Worm (Caenorhabditis elegans) whole organism, L4 larva: ENCODE results near the gene F49H12.3.
A peak's percentile ranks its signal among the peaks of the same experiment; 100 is the strongest.

Experiments
- D1046.2 ChIP-seq: fragments of 200-800 bp; sonication (Bioruptor generic); IDR thresholded peaks from 2 replicates; pipeline ENCODE4 v1.3.6; 2022; ENCODE audit warnings: missing genetic modification characterization, missing compliant biosample characterization
- F10B5.3 ChIP-seq: sonication (generic microtip); optimal IDR thresholded peaks from 2 replicates; lab custom pipeline; 2016; ENCODE audit warnings: mild to moderate bottlenecking, missing genetic modification characterization, missing compliant biosample characterization
- F26F4.8 ChIP-seq: fragments of 200-800 bp; sonication (Bioruptor generic); conservative IDR thresholded peaks from 2 replicates; pipeline ENCODE4 v1.3.6; 2022; ENCODE audit warnings: missing genetic modification characterization, missing compliant biosample characterization
- T26A8.4 ChIP-seq: fragments of 200-800 bp; sonication (Bioruptor generic); IDR thresholded peaks from 2 replicates; pipeline ENCODE4 v1.3.6; 2022; ENCODE audit warnings: missing genetic modification characterization, missing compliant biosample characterization
- Y105C5A.15 ChIP-seq: fragments of 200-800 bp; sonication (Bioruptor generic); IDR thresholded peaks from 2 replicates; pipeline ENCODE4 v1.3.6; 2022; ENCODE audit warnings: missing genetic modification characterization, missing compliant biosample characterization
- Y75B8A.6 ChIP-seq: fragments of 200-800 bp; sonication (Bioruptor generic); IDR thresholded peaks from 2 replicates; pipeline ENCODE4 v1.3.6; 2022; ENCODE audit warnings: missing genetic modification reagents, missing genetic modification characterization, missing compliant biosample characterization
- ZK546.5 ChIP-seq, 2 experiments: sonication (generic microtip); optimal IDR thresholded peaks; 2 replicates each; lab custom pipeline; 2017; ENCODE audit warnings: missing biosample characterization in 2 of 2, missing genetic modification characterization in 2 of 2
- aha-1 ChIP-seq: fragments of 150-350 bp; peaks from one replicate; lab custom pipeline; 2014; ENCODE audit warnings: missing biosample characterization, missing genetic modification characterization
- ceh-44 ChIP-seq: fragments of 200-800 bp; sonication (Bioruptor generic); IDR thresholded peaks from 2 replicates; pipeline ENCODE4 v1.3.6; 2022; ENCODE audit warnings: missing genetic modification reagents, missing genetic modification characterization, missing compliant biosample characterization
- ceh-62 ChIP-seq: sonication (generic microtip); optimal IDR thresholded peaks from 2 replicates; lab custom pipeline; 2017; ENCODE audit warnings: missing biosample characterization, missing genetic modification characterization
- ceh-82 ChIP-seq: sonication (generic microtip); optimal IDR thresholded peaks from 2 replicates; lab custom pipeline; 2017; ENCODE audit warnings: missing biosample characterization, missing genetic modification characterization
- cey-2 ChIP-seq: sonication (generic microtip); optimal IDR thresholded peaks from 3 replicates; lab custom pipeline; 2017; ENCODE audit warnings: missing genetic modification characterization, mild to moderate bottlenecking, missing compliant biosample characterization, antibody characterized with exemption, borderline replicate concordance; ENCODE audit not compliant: insufficient read depth
- daf-16 ChIP-seq, 3 experiments: sonication (generic microtip); optimal IDR thresholded peaks; 2 replicates each; lab custom pipeline; 2016 to 2017; ENCODE audit warnings: missing genetic modification characterization in 3 of 3, missing genetic modification reagents in 3 of 3, mild to moderate bottlenecking in 2 of 3, missing compliant biosample characterization in 2 of 3, missing biosample characterization in 1 of 3, moderate library complexity in 1 of 3
- dmd-8 ChIP-seq: fragments of 200-800 bp; sonication (Bioruptor generic); IDR thresholded peaks from 2 replicates; pipeline ENCODE4 v1.3.6; 2022; ENCODE audit warnings: missing genetic modification characterization, missing compliant biosample characterization
- dmd-9 ChIP-seq: fragments of 200-800 bp; sonication (Bioruptor generic); IDR thresholded peaks from 2 replicates; pipeline ENCODE4 v1.3.6; 2022; ENCODE audit warnings: missing genetic modification reagents, missing genetic modification characterization, missing compliant biosample characterization
- dve-1 ChIP-seq: sonication (generic microtip); optimal IDR thresholded peaks from 2 replicates; lab custom pipeline; 2017; ENCODE audit warnings: antibody characterized with exemption, mild to moderate bottlenecking, missing genetic modification characterization, missing compliant biosample characterization; ENCODE audit not compliant: insufficient read depth
- fos-1 ChIP-seq: fragments of 150-350 bp; optimal IDR thresholded peaks from 2 replicates; lab custom pipeline; 2014; ENCODE audit warnings: missing biosample characterization, missing genetic modification characterization
- gei-8 ChIP-seq: fragments of 200-800 bp; sonication (Bioruptor generic); optimal IDR thresholded peaks from 2 replicates; lab custom pipeline; 2018; ENCODE audit warnings: mild to moderate bottlenecking, missing genetic modification characterization, missing compliant biosample characterization
- hlh-11 ChIP-seq: fragments of 200-800 bp; sonication (Bioruptor generic); optimal IDR thresholded peaks from 2 replicates; lab custom pipeline; 2018; ENCODE audit warnings: mild to moderate bottlenecking, missing genetic modification characterization, missing compliant biosample characterization
- hmg-1.1 ChIP-seq: fragments of 200-800 bp; sonication (Bioruptor generic); IDR thresholded peaks from 2 replicates; pipeline ENCODE4 v1.3.6; 2022; ENCODE audit warnings: missing genetic modification reagents, missing genetic modification characterization, missing compliant biosample characterization
- jun-1 ChIP-seq: fragments of 150-350 bp; optimal IDR thresholded peaks from 2 replicates; lab custom pipeline; 2014; ENCODE audit warnings: missing biosample characterization, missing genetic modification reagents, missing genetic modification characterization
- lin-15B ChIP-seq: fragments of 150-350 bp; sonication (generic microtip); optimal IDR thresholded peaks from 3 replicates; lab custom pipeline; 2014; ENCODE audit warnings: missing biosample characterization, missing genetic modification characterization
- madf-5 ChIP-seq, 2 experiments: fragments of 200-800 bp; sonication (Bioruptor generic); IDR thresholded peaks; 2 replicates each; pipeline ENCODE4 v1.3.6; 2022; ENCODE audit warnings: missing compliant biosample characterization in 2 of 2, missing genetic modification characterization in 2 of 2
- madf-9 ChIP-seq: fragments of 200-800 bp; sonication (Bioruptor generic); conservative IDR thresholded peaks from 2 replicates; pipeline ENCODE4 v1.3.6; 2022; ENCODE audit warnings: missing genetic modification reagents, missing genetic modification characterization, missing compliant biosample characterization
- mxl-3 ChIP-seq: fragments of 200-800 bp; sonication (Bioruptor generic); optimal IDR thresholded peaks from 2 replicates; lab custom pipeline; 2018; ENCODE audit warnings: mild to moderate bottlenecking, missing genetic modification characterization, missing compliant biosample characterization
- nhr-102 ChIP-seq: sonication (generic microtip); optimal IDR thresholded peaks from 2 replicates; lab custom pipeline; 2016; ENCODE audit warnings: mild to moderate bottlenecking, missing genetic modification characterization, moderate library complexity, missing compliant biosample characterization
- nhr-11 ChIP-seq: fragments of 150-350 bp; optimal IDR thresholded peaks from 2 replicates; lab custom pipeline; 2014; ENCODE audit warnings: missing biosample characterization, missing genetic modification characterization
- nhr-111 ChIP-seq: fragments of 200-800 bp; sonication (Bioruptor generic); optimal IDR thresholded peaks from 2 replicates; lab custom pipeline; 2018; ENCODE audit warnings: mild to moderate bottlenecking, missing genetic modification characterization, missing compliant biosample characterization
- nhr-41 ChIP-seq: fragments of 200-800 bp; sonication (Bioruptor generic); IDR thresholded peaks from 2 replicates; pipeline ENCODE4 v1.3.6; 2022; ENCODE audit warnings: missing genetic modification reagents, missing genetic modification characterization, missing compliant biosample characterization
- nhr-48 ChIP-seq: sonication (generic microtip); optimal IDR thresholded peaks from 2 replicates; lab custom pipeline; 2016; ENCODE audit warnings: mild to moderate bottlenecking, missing genetic modification characterization, missing compliant biosample characterization
- nhr-77 ChIP-seq: fragments of 150-350 bp; optimal IDR thresholded peaks from 2 replicates; lab custom pipeline; 2014; ENCODE audit warnings: missing biosample characterization, missing genetic modification characterization
- skn-1 ChIP-seq: fragments of 150-350 bp; optimal IDR thresholded peaks from 2 replicates; lab custom pipeline; 2014; ENCODE audit warnings: missing biosample characterization, missing genetic modification characterization
- snpc-4 ChIP-seq: fragments of 150-350 bp; optimal IDR thresholded peaks from 2 replicates; lab custom pipeline; 2014; ENCODE audit warnings: missing biosample characterization, missing genetic modification characterization
- spr-3 ChIP-seq: fragments of 200-800 bp; sonication (Bioruptor generic); optimal IDR thresholded peaks from 2 replicates; lab custom pipeline; 2018; ENCODE audit warnings: mild to moderate bottlenecking, missing genetic modification characterization, missing compliant biosample characterization
- tag-97 ChIP-seq: fragments of 200-800 bp; sonication (Bioruptor generic); IDR thresholded peaks from 2 replicates; pipeline ENCODE4 v1.3.6; 2022; ENCODE audit warnings: missing genetic modification characterization, missing compliant biosample characterization
- tra-1 ChIP-seq: fragments of 200-800 bp; sonication (Bioruptor generic); IDR thresholded peaks from 2 replicates; pipeline ENCODE4 v1.3.6; 2022; ENCODE audit warnings: missing genetic modification reagents, missing genetic modification characterization, missing compliant biosample characterization
- unc-39 ChIP-seq: sonication (generic microtip); optimal IDR thresholded peaks from 2 replicates; lab custom pipeline; 2017; ENCODE audit warnings: missing biosample characterization, missing genetic modification characterization
- unc-62 ChIP-seq, 3 experiments: fragments of 150-350 bp in 1 of 3; sonication (generic microtip); optimal IDR thresholded peaks in 2 of 3; peaks in 1 of 3; 1 replicate in 1 of 3; 2 replicates in 2 of 3; lab custom pipeline; 2014 to 2017; ENCODE audit warnings: missing biosample characterization in 3 of 3, missing genetic modification characterization in 3 of 3, missing genetic modification reagents in 3 of 3, missing genotype in 1 of 3
- zip-2 ChIP-seq: fragments of 150-350 bp; optimal IDR thresholded peaks from 2 replicates; lab custom pipeline; 2014; ENCODE audit warnings: missing biosample characterization, missing genetic modification characterization
- ztf-11 ChIP-seq: fragments of 150-350 bp; optimal IDR thresholded peaks from 2 replicates; lab custom pipeline; 2014; ENCODE audit warnings: missing biosample characterization, missing genetic modification characterization
- ztf-7 ChIP-seq: fragments of 150-350 bp; optimal IDR thresholded peaks from 2 replicates; lab custom pipeline; 2014; ENCODE audit warnings: missing biosample characterization, missing genetic modification characterization

Gene F49H12.3

DNA sequence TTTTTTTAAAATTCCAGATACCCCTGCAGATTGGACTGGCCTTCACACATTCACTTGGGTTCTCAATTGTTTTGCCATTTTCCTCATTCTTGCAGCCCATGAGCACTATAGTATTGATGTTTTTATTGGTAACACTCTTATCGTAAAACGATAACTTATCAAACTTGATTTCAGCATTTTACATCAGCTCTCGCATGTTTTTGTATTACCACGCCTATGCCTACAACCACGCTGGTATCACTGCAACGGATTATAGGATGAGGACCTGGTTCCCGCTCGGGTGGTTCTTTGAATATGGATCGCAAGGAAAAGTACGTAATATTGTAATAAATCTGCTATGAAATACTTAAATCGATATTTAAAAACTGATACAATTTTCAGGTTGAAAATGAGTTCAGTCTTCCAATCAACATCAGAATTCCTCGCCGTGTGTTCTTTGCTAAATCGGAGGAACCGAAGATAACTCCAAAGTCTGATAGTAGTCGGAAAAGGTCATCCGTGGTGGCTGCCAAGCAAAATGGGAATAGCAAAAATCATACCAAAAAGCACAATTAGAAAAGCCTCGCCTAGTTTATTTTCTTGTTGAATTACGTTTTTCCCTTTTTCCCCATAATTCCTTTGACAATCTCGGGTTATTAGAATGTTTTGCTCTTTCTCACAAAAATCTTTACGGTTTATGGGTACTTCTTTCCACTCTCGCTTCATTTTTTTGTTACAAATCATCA, 26.6 kb downstream of the F49H12.3 start:
- TF ChIP-seq aha-1 (tag; lab: Kevin White, UChicago) (peak; percentile 47), tag-97 (GFP tag; lab: Robert Waterston, UW) (no peak), nhr-41 (GFP tag; lab: Robert Waterston, UW) (no peak), T26A8.4 (GFP tag; lab: Robert Waterston, UW) (peak; percentile 73; the same call in 1 of the 2 replicates), daf-16 (GFP tag; optimal IDR thresholded peaks at IDR 0.05; lab: Kevin White, UChicago) (no peak), daf-16 (tag; optimal IDR thresholded peaks at IDR 0.05; lab: Kevin White, UChicago) (no peak), F26F4.8 (GFP tag; lab: Robert Waterston, UW) (no peak), mxl-3 (GFP tag; lab: Kevin White, UChicago) (no peak), nhr-48 (tag; lab: Kevin White, UChicago) (no peak), Y75B8A.6 (no peak), nhr-11 (tag; lab: Kevin White, UChicago) (no peak), unc-62 (GFP tag; optimal IDR thresholded peaks at IDR 0.05 in 1 of 2; lab: Kevin White, UChicago) (peak in 1 of 2 experiments; percentile 96), unc-62 (tag; optimal IDR thresholded peaks at IDR 0.05; lab: Kevin White, UChicago) (no peak), tra-1 (GFP tag; lab: Robert Waterston, UW) (no peak), jun-1 (tag; lab: Kevin White, UChicago) (no peak)

DNA sequence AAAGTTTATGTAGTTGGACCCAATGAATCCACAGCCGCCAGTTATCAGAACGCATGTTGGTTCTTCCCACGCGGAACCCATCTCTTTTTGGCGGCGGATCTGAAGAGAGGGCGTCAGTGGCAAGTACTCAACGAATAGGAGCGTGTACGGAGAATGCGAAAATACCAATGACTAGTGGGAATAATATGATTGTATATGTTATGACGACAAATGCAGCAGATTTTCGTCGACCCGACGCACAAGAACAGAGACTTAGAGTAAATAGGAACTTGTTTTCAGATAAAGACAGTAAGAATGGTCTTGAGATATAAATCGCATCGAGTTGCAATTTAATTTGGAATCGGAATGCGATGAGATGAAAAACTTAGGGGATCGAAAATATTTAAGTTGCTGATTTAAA, 28.8 kb downstream of the F49H12.3 start, which contains the start of gene bus-5:
bus-5 (minus strand) TSS at position 101 of the 400 bp plus-strand sequence.
- TF ChIP-seq unc-62 (GFP tag; optimal IDR thresholded peaks at IDR 0.05 in 1 of 2; lab: Kevin White, UChicago), result peak in 1 of 2 experiments; percentile 50
- TF ChIP-seq unc-62 (tag; optimal IDR thresholded peaks at IDR 0.05; lab: Kevin White, UChicago), result no peak
- no peak for TF ChIP-seq spr-3 (GFP tag; lab: Kevin White, UChicago)

- no peak for TF ChIP-seq ztf-7
- TF ChIP-seq aha-1 (tag; lab: Kevin White, UChicago), result peak; percentile 83
These were observed 30.0 kb downstream of the F49H12.3 start for ce11 chrX:2114171-2114570.

- TF ChIP-seq ceh-82 (tag; lab: Kevin White, UChicago) (no peak), nhr-41 (GFP tag; lab: Robert Waterston, UW) (no peak), ZK546.5 (tag; optimal IDR thresholded peaks at IDR 0.05; lab: Kevin White, UChicago) (no peak), lin-15B (tag; lab: Kevin White, UChicago) (no peak), zip-2 (tag; lab: Kevin White, UChicago) (no peak), madf-5 (GFP tag; IDR thresholded peaks at IDR 0.05; lab: Robert Waterston, UW) (no peak), unc-39 (tag; lab: Kevin White, UChicago) (no peak), gei-8 (GFP tag; lab: Kevin White, UChicago) (no peak), F10B5.3 (tag; lab: Kevin White, UChicago) (no peak), Y105C5A.15 (no peak), dmd-9 (GFP tag; lab: Robert Waterston, UW) (no peak), D1046.2 (GFP tag; lab: Robert Waterston, UW) (no peak), nhr-102 (tag; lab: Kevin White, UChicago) (no peak), dve-1 (no peak), tra-1 (GFP tag; lab: Robert Waterston, UW) (no peak), cey-2 (tag; lab: Kevin White, UChicago) (no peak), skn-1 (no peak), dmd-8 (GFP tag; lab: Robert Waterston, UW) (no peak), Y75B8A.6 (no peak), F26F4.8 (GFP tag; lab: Robert Waterston, UW) (no peak), hmg-1.1 (GFP tag; lab: Robert Waterston, UW) (no peak), nhr-111 (GFP tag; lab: Kevin White, UChicago) (no peak), aha-1 (tag; lab: Kevin White, UChicago) (peak; percentile 82), nhr-77 (no peak), T26A8.4 (GFP tag; lab: Robert Waterston, UW) (0 out of 2 replicates have a peak, but pooled peaks have one; percentile 35), ceh-44 (GFP tag; lab: Robert Waterston, UW) (no peak), nhr-48 (tag; lab: Kevin White, UChicago) (peak; percentile 61), snpc-4 (no peak), ceh-62 (tag; lab: Kevin White, UChicago) (no peak), madf-9 (no peak), fos-1 (tag; lab: Kevin White, UChicago) (no peak), hlh-11 (tag; lab: Kevin White, UChicago) (peak; percentile 68), ztf-11 (tag; lab: Kevin White, UChicago) (no peak), tag-97 (GFP tag; lab: Robert Waterston, UW) (no peak)
These were observed 32.2 kb downstream of the F49H12.3 start for ce11 chrX:2116304-2116867.
